Comparison of ENCODE assay signal across 1 fruit fly cellular context in the genomic region with DNA sequence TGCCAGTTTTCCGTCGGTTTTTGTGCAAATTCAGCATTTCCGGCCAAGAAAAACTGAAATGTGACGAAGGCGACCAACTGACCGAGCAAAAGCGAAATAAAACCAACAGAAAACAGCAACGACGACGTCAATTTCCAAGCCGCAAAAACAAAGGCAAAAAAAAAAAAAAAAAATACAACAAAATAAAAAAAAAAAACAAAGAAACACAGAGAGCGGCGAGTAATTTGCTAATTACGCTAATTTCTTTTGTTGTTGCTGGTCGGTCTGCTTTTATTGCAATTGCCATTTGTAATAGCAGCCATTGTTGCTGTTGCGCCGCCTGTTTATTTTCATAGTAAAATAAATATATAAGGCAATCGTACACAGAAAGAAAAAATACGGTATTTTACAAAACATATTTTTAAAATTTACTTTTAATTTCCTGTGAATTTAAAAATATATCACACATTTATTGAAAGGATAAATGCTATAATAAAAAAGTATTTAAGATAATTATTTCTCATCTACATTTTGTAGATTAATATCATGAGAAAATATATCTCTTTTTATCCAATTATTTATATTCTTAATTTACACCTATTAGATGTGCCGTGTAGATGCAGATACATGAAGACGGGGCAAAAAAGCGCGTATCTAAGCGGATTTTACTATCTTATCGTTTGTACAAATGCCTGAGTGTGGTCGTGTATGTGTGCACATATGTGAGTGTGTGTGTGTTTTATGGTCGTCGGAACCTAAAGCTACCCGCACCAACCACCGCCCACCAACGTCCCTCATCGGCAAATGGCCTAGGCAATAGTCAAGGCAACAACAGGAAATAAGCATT.
TF ChIP-seq lines count a peak whose summit lies in the region.

No protein-coding gene starts in this region.

TF ChIP-seq in whole organism, embryonic, 481 proteins besides CTCF, POLR2A, EP300 and RAD21 (continued from another document and continues in another):
- TF ChIP-seq odd (GFP tag; optimal IDR thresholded peaks at IDR 0.05; lab: Kevin White, UChicago) = peak; percentile 12
- TF ChIP-seq BEAF-32 (GFP tag; optimal IDR thresholded peaks at IDR 0.05; lab: Kevin White, UChicago) = no peak
- TF ChIP-seq C15 (GFP tag; IDR thresholded peaks at IDR 0.05; lab: Robert Waterston, UW) = no peak
- no peak for TF ChIP-seq CG17912 (GFP tag; optimal IDR thresholded peaks at IDR 0.05; lab: Kevin White, UChicago)
- TF ChIP-seq Neu2 (GFP tag; optimal IDR thresholded peaks at IDR 0.05; lab: Kevin White, UChicago; ENCODE audit: borderline replicate concordance) = no peak
- no peak for TF ChIP-seq prd (optimal IDR thresholded peaks at IDR 0.05; lab: Kevin White, UChicago)
- TF ChIP-seq prd (GFP tag; IDR thresholded peaks at IDR 0.05; lab: Robert Waterston, UW) = peak; percentile 53
- no peak for TF ChIP-seq Atf3 (GFP tag; optimal IDR thresholded peaks at IDR 0.05; lab: Kevin White, UChicago)
- no peak for TF ChIP-seq bigmax (GFP tag; optimal IDR thresholded peaks at IDR 0.05; lab: Kevin White, UChicago)
- 0 out of 3 replicates have a peak, but pooled peaks have one; percentile 16 for TF ChIP-seq Aef1 (GFP tag; IDR thresholded peaks at IDR 0.05; lab: Robert Waterston, UW)
- TF ChIP-seq onecut (GFP tag; IDR thresholded peaks at IDR 0.05; lab: Robert Waterston, UW) = no peak
- peak; percentile 68 for TF ChIP-seq CG13424 (tag; optimal IDR thresholded peaks at IDR 0.05; lab: Kevin White, UChicago)
- no peak for TF ChIP-seq CG31388 (GFP tag; optimal IDR thresholded peaks at IDR 0.05; lab: Kevin White, UChicago)
- no peak for TF ChIP-seq CG8765 (GFP tag; IDR thresholded peaks at IDR 0.05; lab: Robert Waterston, UW)
- TF ChIP-seq tap (tag; optimal IDR thresholded peaks at IDR 0.05; lab: Kevin White, UChicago) = peak; percentile 42
- peak; percentile 38 for TF ChIP-seq CG17359 (tag; optimal IDR thresholded peaks at IDR 0.05; lab: Kevin White, UChicago)
- no peak for TF ChIP-seq CG18011 (GFP tag; optimal IDR thresholded peaks at IDR 0.05; lab: Kevin White, UChicago)
- no peak for TF ChIP-seq sima (GFP tag; optimal IDR thresholded peaks at IDR 0.05; lab: Kevin White, UChicago)
- TF ChIP-seq Adf1 (GFP tag; IDR thresholded peaks at IDR 0.05; lab: Robert Waterston, UW) = no peak; the same call in 1 of the 2 replicates
- TF ChIP-seq Hr51 (GFP tag; optimal IDR thresholded peaks at IDR 0.05; lab: Kevin White, UChicago) = peak in 1 of 2 experiments; percentile 84
- TF ChIP-seq Dek (tag; optimal IDR thresholded peaks at IDR 0.05; lab: Kevin White, UChicago) = peak; percentile 53
- TF ChIP-seq Sox102F (GFP tag; optimal IDR thresholded peaks at IDR 0.05; lab: Kevin White, UChicago) = peak; percentile 71
- no peak for TF ChIP-seq CG13287 (GFP tag; IDR thresholded peaks at IDR 0.05; lab: Robert Waterston, UW; ENCODE audit: partially characterized antibody)
- TF ChIP-seq zf30C (GFP tag; optimal IDR thresholded peaks at IDR 0.05; lab: Kevin White, UChicago) = no peak
- TF ChIP-seq ind (GFP tag; optimal IDR thresholded peaks at IDR 0.05; lab: Kevin White, UChicago) = peak; percentile 16
- TF ChIP-seq zen (tag; optimal IDR thresholded peaks at IDR 0.05; lab: Kevin White, UChicago) = no peak
- TF ChIP-seq gt (GFP tag; IDR thresholded peaks at IDR 0.05; lab: Robert Waterston, UW) = no peak
- no peak for TF ChIP-seq CG5245 (GFP tag; optimal IDR thresholded peaks at IDR 0.05; lab: Kevin White, UChicago)
- peak; percentile 69 for TF ChIP-seq lmd (GFP tag; IDR thresholded peaks at IDR 0.05; lab: Robert Waterston, UW)
- TF ChIP-seq gce (GFP tag; IDR thresholded peaks at IDR 0.05; lab: Robert Waterston, UW) = no peak
- TF ChIP-seq CG11247 (GFP tag; IDR thresholded peaks at IDR 0.05; lab: Robert Waterston, UW) = no peak
- no peak for TF ChIP-seq CG6175 (GFP tag; IDR thresholded peaks at IDR 0.05; lab: Robert Waterston, UW)
- TF ChIP-seq Vsx1 (GFP tag; optimal IDR thresholded peaks at IDR 0.05; lab: Kevin White, UChicago) = peak; percentile 3
- no peak for TF ChIP-seq da (GFP tag; optimal IDR thresholded peaks at IDR 0.05; lab: Kevin White, UChicago)
- no peak for TF ChIP-seq CG5953 (GFP tag; IDR thresholded peaks at IDR 0.05; lab: Robert Waterston, UW)
- no peak for TF ChIP-seq CG43689 (GFP tag; IDR thresholded peaks at IDR 0.05; lab: Robert Waterston, UW)
- peak; percentile 62 for TF ChIP-seq Sox100B (GFP tag; optimal IDR thresholded peaks at IDR 0.05; lab: Kevin White, UChicago)
- TF ChIP-seq dmrt11E (tag; optimal IDR thresholded peaks at IDR 0.05; lab: Kevin White, UChicago) = no peak
- no peak for TF ChIP-seq Lhr (GFP tag; optimal IDR thresholded peaks at IDR 0.05; lab: Kevin White, UChicago)
- TF ChIP-seq CG2199 (GFP tag; IDR thresholded peaks at IDR 0.05; lab: Robert Waterston, UW) = no peak
- TF ChIP-seq gro (GFP tag; optimal IDR thresholded peaks at IDR 0.05; lab: Kevin White, UChicago) = no peak
- no peak for TF ChIP-seq ttk (GFP tag; IDR thresholded peaks at IDR 0.05; lab: Robert Waterston, UW)
- peak; percentile 41 for TF ChIP-seq sob (GFP tag; IDR thresholded peaks at IDR 0.05; lab: Robert Waterston, UW)
- no peak for TF ChIP-seq CG1792 (GFP tag; optimal IDR thresholded peaks at IDR 0.05; lab: Kevin White, UChicago)
- peak; percentile 74 for TF ChIP-seq Ptx1 (GFP tag; IDR thresholded peaks at IDR 0.05; lab: Robert Waterston, UW)
- TF ChIP-seq CG6854 (GFP tag; optimal IDR thresholded peaks at IDR 0.05; lab: Kevin White, UChicago) = no peak
- no peak for TF ChIP-seq Chrac-16 (GFP tag; optimal IDR thresholded peaks at IDR 0.05; lab: Kevin White, UChicago)
- TF ChIP-seq CG17802 (tag; optimal IDR thresholded peaks at IDR 0.05; lab: Kevin White, UChicago) = no peak
- TF ChIP-seq Mrtf (GFP tag; IDR thresholded peaks at IDR 0.05; lab: Robert Waterston, UW) = no peak
- TF ChIP-seq amos (GFP tag; IDR thresholded peaks at IDR 0.05; lab: Robert Waterston, UW; ENCODE audit: partially characterized antibody) = no peak; the same call in 1 of the 2 replicates
- no peak for TF ChIP-seq CG15479 (GFP tag; optimal IDR thresholded peaks at IDR 0.05; lab: Kevin White, UChicago)
- no peak for TF ChIP-seq MESR4 (GFP tag; optimal IDR thresholded peaks at IDR 0.05; lab: Kevin White, UChicago)
- no peak for TF ChIP-seq HLH4C (GFP tag; IDR thresholded peaks at IDR 0.05; lab: Robert Waterston, UW; ENCODE audit: partially characterized antibody)
- peak; percentile 5 for TF ChIP-seq Jarid2 (GFP tag; optimal IDR thresholded peaks at IDR 0.05; lab: Kevin White, UChicago)
- TF ChIP-seq CG30403 (GFP tag; optimal IDR thresholded peaks at IDR 0.05; lab: Kevin White, UChicago) = peak; percentile 68
- TF ChIP-seq en (GFP tag; optimal IDR thresholded peaks at IDR 0.05; lab: Kevin White, UChicago) = no peak
- TF ChIP-seq CG8388 (GFP tag; optimal IDR thresholded peaks at IDR 0.05; lab: Kevin White, UChicago) = peak; percentile 36
- TF ChIP-seq Hand (GFP tag; optimal IDR thresholded peaks at IDR 0.05; lab: Kevin White, UChicago) = peak; percentile 42
- no peak for TF ChIP-seq zfh1 (GFP tag; IDR thresholded peaks at IDR 0.05; lab: Robert Waterston, UW)
- TF ChIP-seq CG9797 (GFP tag; optimal IDR thresholded peaks at IDR 0.05; lab: Kevin White, UChicago) = no peak
- TF ChIP-seq sna (GFP tag; IDR thresholded peaks at IDR 0.05; lab: Robert Waterston, UW; ENCODE audit: partially characterized antibody) = no peak
- TF ChIP-seq CG10366 (GFP tag; IDR thresholded peaks at IDR 0.05; lab: Robert Waterston, UW) = 0 out of 2 replicates have a peak, but pooled peaks have one; percentile 10
- TF ChIP-seq CG31224 (GFP tag; IDR thresholded peaks at IDR 0.05; lab: Robert Waterston, UW) = no peak
- TF ChIP-seq E2f1 (GFP tag; IDR thresholded peaks at IDR 0.05; lab: Robert Waterston, UW) = peak; percentile 29; the same call in 1 of the 2 replicates
- TF ChIP-seq dan (GFP tag; IDR thresholded peaks at IDR 0.05; lab: Robert Waterston, UW) = no peak
- TF ChIP-seq crc (GFP tag; optimal IDR thresholded peaks at IDR 0.05; lab: Kevin White, UChicago) = no peak
- no peak for TF ChIP-seq Doc2 (GFP tag; IDR thresholded peaks at IDR 0.05; lab: Robert Waterston, UW)
- no peak for TF ChIP-seq NC2α (GFP tag; optimal IDR thresholded peaks at IDR 0.05; lab: Kevin White, UChicago)
- TF ChIP-seq H2.0 (GFP tag; IDR thresholded peaks at IDR 0.05; lab: Robert Waterston, UW) = no peak
- TF ChIP-seq pb (GFP tag; optimal IDR thresholded peaks at IDR 0.05; lab: Kevin White, UChicago) = no peak
- TF ChIP-seq Dip3 (GFP tag; optimal IDR thresholded peaks at IDR 0.05; lab: Kevin White, UChicago) = no peak
- TF ChIP-seq CG17385 (GFP tag; optimal IDR thresholded peaks at IDR 0.05; lab: Kevin White, UChicago) = peak; percentile 57
- peak; percentile 69; the same call in 1 of the 3 replicates for TF ChIP-seq ci (GFP tag; IDR thresholded peaks at IDR 0.05; lab: Robert Waterston, UW)
- no peak for TF ChIP-seq CG7271 (tag; optimal IDR thresholded peaks at IDR 0.05; lab: Kevin White, UChicago)
- TF ChIP-seq Lim3 (GFP tag; IDR thresholded peaks at IDR 0.05; lab: Robert Waterston, UW) = no peak
- no peak for TF ChIP-seq CG2116 (GFP tag; optimal IDR thresholded peaks at IDR 0.05; lab: Kevin White, UChicago)
- TF ChIP-seq cas (GFP tag; IDR thresholded peaks at IDR 0.05; lab: Robert Waterston, UW) = peak; percentile 48; the same call in 1 of the 2 replicates
- peak; percentile 34 for TF ChIP-seq gcm (GFP tag; optimal IDR thresholded peaks at IDR 0.05; lab: Kevin White, UChicago)
- TF ChIP-seq Hr78 (GFP tag; optimal IDR thresholded peaks at IDR 0.05; lab: Kevin White, UChicago) = no peak
- no peak for TF ChIP-seq ash1 (GFP tag; optimal IDR thresholded peaks at IDR 0.05; lab: Kevin White, UChicago)
- TF ChIP-seq usp (GFP tag; optimal IDR thresholded peaks at IDR 0.05; lab: Kevin White, UChicago) = no peak
- TF ChIP-seq dati (GFP tag; IDR thresholded peaks at IDR 0.05; lab: Robert Waterston, UW) = no peak
- TF ChIP-seq Deaf1 (tag; optimal IDR thresholded peaks at IDR 0.05; lab: Kevin White, UChicago) = peak; percentile 46
- TF ChIP-seq tio (GFP tag; optimal IDR thresholded peaks at IDR 0.05; lab: Kevin White, UChicago) = peak; percentile 48
- peak; percentile 66; the same call in 1 of the 2 replicates for TF ChIP-seq CG32532 (GFP tag; IDR thresholded peaks at IDR 0.05; lab: Robert Waterston, UW)
- no peak for TF ChIP-seq pros (GFP tag; optimal IDR thresholded peaks at IDR 0.05; lab: Kevin White, UChicago)
- TF ChIP-seq CG13894 (tag; optimal IDR thresholded peaks at IDR 0.05; lab: Kevin White, UChicago) = peak; percentile 36
- TF ChIP-seq Dip2 (GFP tag; IDR thresholded peaks at IDR 0.05; lab: Robert Waterston, UW) = no peak
- TF ChIP-seq ranshi (GFP tag; IDR thresholded peaks at IDR 0.05; lab: Robert Waterston, UW) = peak; percentile 39; the same call in 1 of the 2 replicates
- TF ChIP-seq shn (GFP tag; optimal IDR thresholded peaks at IDR 0.05; lab: Kevin White, UChicago) = no peak
- TF ChIP-seq Oli (tag; optimal IDR thresholded peaks at IDR 0.05; lab: Kevin White, UChicago) = peak; percentile 58
- peak; percentile 17 for TF ChIP-seq Nf-YC (tag; optimal IDR thresholded peaks at IDR 0.05; lab: Kevin White, UChicago)
- no peak for TF ChIP-seq CG2889 (GFP tag; IDR thresholded peaks at IDR 0.05; lab: Robert Waterston, UW)
- no peak for TF ChIP-seq Side (GFP tag; optimal IDR thresholded peaks at IDR 0.05; lab: Kevin White, UChicago)
- no peak for TF ChIP-seq CG10565 (GFP tag; optimal IDR thresholded peaks at IDR 0.05; lab: Kevin White, UChicago)
- TF ChIP-seq eyg (GFP tag; optimal IDR thresholded peaks at IDR 0.05; lab: Kevin White, UChicago) = no peak
- peak; percentile 45 for TF ChIP-seq CG12659 (GFP tag; optimal IDR thresholded peaks at IDR 0.05; lab: Kevin White, UChicago)
- TF ChIP-seq h (optimal IDR thresholded peaks at IDR 0.05; lab: Kevin White, UChicago) = no peak
- no peak for TF ChIP-seq twi (tag; optimal IDR thresholded peaks at IDR 0.05; lab: Kevin White, UChicago)
- TF ChIP-seq tx (GFP tag; optimal IDR thresholded peaks at IDR 0.05; lab: Kevin White, UChicago) = no peak
- TF ChIP-seq HLH3B (GFP tag; IDR thresholded peaks at IDR 0.05; lab: Robert Waterston, UW) = peak; percentile 29; the same call in 1 of the 2 replicates
- no peak for TF ChIP-seq CG8089 (GFP tag; optimal IDR thresholded peaks at IDR 0.05; lab: Kevin White, UChicago)
- TF ChIP-seq hth (optimal IDR thresholded peaks at IDR 0.05; lab: Kevin White, UChicago) = no peak
- TF ChIP-seq H15 (GFP tag; IDR thresholded peaks at IDR 0.05; lab: Robert Waterston, UW) = no peak
- no peak for TF ChIP-seq CG11560 (tag; IDR thresholded peaks at IDR 0.05; lab: Robert Waterston, UW)
- no peak for TF ChIP-seq Dad (GFP tag; optimal IDR thresholded peaks at IDR 0.05; lab: Kevin White, UChicago)
- TF ChIP-seq Fer1 (GFP tag; optimal IDR thresholded peaks at IDR 0.05; lab: Kevin White, UChicago) = peak; percentile 44
- TF ChIP-seq CG14441 (GFP tag; IDR thresholded peaks at IDR 0.05; lab: Robert Waterston, UW) = no peak
- TF ChIP-seq Bgb (GFP tag; IDR thresholded peaks at IDR 0.05; lab: Robert Waterston, UW; ENCODE audit: partially characterized antibody) = no peak
- TF ChIP-seq CG4328 (GFP tag; optimal IDR thresholded peaks at IDR 0.05; lab: Kevin White, UChicago) = no peak
- TF ChIP-seq CG8924 (tag; optimal IDR thresholded peaks at IDR 0.05; lab: Kevin White, UChicago) = peak; percentile 73
- TF ChIP-seq CG11723 (GFP tag; optimal IDR thresholded peaks at IDR 0.05; lab: Kevin White, UChicago) = no peak
- peak; percentile 69 for TF ChIP-seq CG2712 (tag; optimal IDR thresholded peaks at IDR 0.05; lab: Kevin White, UChicago)
- TF ChIP-seq Optix (GFP tag; IDR thresholded peaks at IDR 0.05; lab: Robert Waterston, UW) = no peak
- TF ChIP-seq NK7.1 (GFP tag; optimal IDR thresholded peaks at IDR 0.05; lab: Kevin White, UChicago) = no peak
- no peak for TF ChIP-seq Spps (tag; optimal IDR thresholded peaks at IDR 0.05; lab: Kevin White, UChicago)
- TF ChIP-seq GATAe (GFP tag; conservative IDR thresholded peaks at IDR 0.05; lab: Robert Waterston, UW) = peak; percentile 85; the same call in 1 of the 2 replicates
- TF ChIP-seq CG17829 (tag; optimal IDR thresholded peaks at IDR 0.05; lab: Kevin White, UChicago) = peak; percentile 46
- no peak for TF ChIP-seq trem (tag; optimal IDR thresholded peaks at IDR 0.05; lab: Kevin White, UChicago)
- TF ChIP-seq CG8290 (GFP tag; optimal IDR thresholded peaks at IDR 0.05; lab: Kevin White, UChicago) = no peak
- peak in 1 of 2 experiments; percentile 41 for TF ChIP-seq CG8290 (tag; optimal IDR thresholded peaks at IDR 0.05; lab: Kevin White, UChicago)
- no peak for TF ChIP-seq wek (GFP tag; optimal IDR thresholded peaks at IDR 0.05; lab: Kevin White, UChicago)
- TF ChIP-seq Ets97D (GFP tag; optimal IDR thresholded peaks at IDR 0.05; lab: Kevin White, UChicago) = no peak
- TF ChIP-seq yki (optimal IDR thresholded peaks at IDR 0.05; lab: Kevin White, UChicago) = no peak
- TF ChIP-seq CG3407 (GFP tag; optimal IDR thresholded peaks at IDR 0.05; lab: Kevin White, UChicago) = no peak
